Fruit fly (Drosophila melanogaster) whole organism, embryonic: ENCODE measurements around the gene Rbp.
A peak's percentile ranks its signal among the peaks of the same experiment; 100 is the strongest.

Experiments
- CG10462 ChIP-seq: fragments of 200-800 bp; sonication (Bioruptor generic); optimal IDR thresholded peaks from 2 replicates; lab custom pipeline; 2016; ENCODE audit warnings: missing biosample characterization, missing genetic modification characterization
- CG12104 ChIP-seq: fragments of 200-800 bp; sonication (Bioruptor generic); optimal IDR thresholded peaks from 3 replicates; lab custom pipeline; 2016; ENCODE audit warnings: missing biosample characterization, missing genetic modification characterization
- CG1233 ChIP-seq: fragments of 200-800 bp; sonication (Bioruptor generic); optimal IDR thresholded peaks from 4 replicates; lab custom pipeline; 2018; ENCODE audit warnings: missing biosample characterization, mild to moderate bottlenecking, missing genetic modification characterization
- CG12744 ChIP-seq: fragments of 200-800 bp; sonication (Bioruptor generic); optimal IDR thresholded peaks from 2 replicates; lab custom pipeline; 2016; ENCODE audit warnings: missing biosample characterization, missing genetic modification characterization
- CG14710 ChIP-seq: fragments of 200-800 bp; sonication (Bioruptor generic); optimal IDR thresholded peaks from 3 replicates; lab custom pipeline; 2019; ENCODE audit warnings: missing biosample characterization, mild to moderate bottlenecking, missing genetic modification characterization, moderate library complexity
- CG14860 ChIP-seq: fragments of 200-800 bp; sonication (Bioruptor generic); IDR thresholded peaks from 3 replicates; pipeline ENCODE4 v1.3.6; 2022; ENCODE audit warnings: missing biosample characterization, missing genetic modification characterization; ENCODE audit not compliant: partially characterized antibody
- CG15011 ChIP-seq: fragments of 200-800 bp; sonication (Bioruptor generic); optimal IDR thresholded peaks from 3 replicates; lab custom pipeline; 2018; ENCODE audit warnings: missing biosample characterization, mild to moderate bottlenecking, missing genetic modification characterization
- CG1832 ChIP-seq: fragments of 200-800 bp; sonication (Bioruptor generic); optimal IDR thresholded peaks from 2 replicates; lab custom pipeline; 2017; ENCODE audit warnings: missing biosample characterization, mild to moderate bottlenecking, missing genetic modification characterization, inconsistent platforms
- CG2199 ChIP-seq: fragments of 200-800 bp; sonication (Bioruptor generic); IDR thresholded peaks from 3 replicates; pipeline ENCODE4 v1.3.6; 2022; ENCODE audit warnings: missing biosample characterization, missing genetic modification characterization
- CG2678 ChIP-seq: fragments of 200-800 bp; sonication (Bioruptor generic); optimal IDR thresholded peaks from 3 replicates; lab custom pipeline; 2019; ENCODE audit warnings: missing biosample characterization, mild to moderate bottlenecking, missing genetic modification characterization, moderate library complexity
- CG2889 ChIP-seq: fragments of 200-800 bp; sonication (Bioruptor generic); IDR thresholded peaks from 3 replicates; pipeline ENCODE4 v1.3.6; 2022; ENCODE audit warnings: missing biosample characterization, missing genetic modification characterization
- CG30403 ChIP-seq: fragments of 200-800 bp; sonication (Bioruptor generic); optimal IDR thresholded peaks from 3 replicates; lab custom pipeline; 2016; ENCODE audit warnings: missing biosample characterization, missing genetic modification characterization
- CG30431 ChIP-seq: fragments of 200-800 bp; sonication (Bioruptor generic); optimal IDR thresholded peaks from 2 replicates; lab custom pipeline; 2017; ENCODE audit warnings: missing biosample characterization, missing genetic modification characterization
- CG32767 ChIP-seq: fragments of 200-800 bp; sonication (Bioruptor generic); IDR thresholded peaks from 2 replicates; pipeline ENCODE4 v1.3.6; 2022; ENCODE audit warnings: missing biosample characterization, missing genetic modification characterization
- CG34376 ChIP-seq: fragments of 200-800 bp; sonication (Bioruptor generic); optimal IDR thresholded peaks from 2 replicates; lab custom pipeline; 2018; ENCODE audit warnings: missing biosample characterization, mild to moderate bottlenecking, missing genetic modification characterization
- CG4282 ChIP-seq: fragments of 200-800 bp; sonication (Bioruptor generic); optimal IDR thresholded peaks from 2 replicates; lab custom pipeline; 2016; ENCODE audit warnings: missing biosample characterization, missing genetic modification characterization
- CG6654 ChIP-seq: fragments of 200-800 bp; sonication (Bioruptor generic); optimal IDR thresholded peaks from 2 replicates; lab custom pipeline; 2017; ENCODE audit warnings: missing biosample characterization, mild to moderate bottlenecking, missing genetic modification characterization
- CG7556 ChIP-seq: fragments of 200-800 bp; sonication (Bioruptor generic); optimal IDR thresholded peaks from 2 replicates; lab custom pipeline; 2017; ENCODE audit warnings: missing biosample characterization, mild to moderate bottlenecking, missing genetic modification characterization
- CG9609 ChIP-seq: fragments of 200-800 bp; sonication (Bioruptor generic); optimal IDR thresholded peaks from 3 replicates; lab custom pipeline; 2016; ENCODE audit warnings: missing biosample characterization, missing genetic modification characterization
- Dbx ChIP-seq: fragments of 200-800 bp; sonication (Bioruptor generic); IDR thresholded peaks from 3 replicates; pipeline ENCODE4 v1.3.6; 2022; ENCODE audit warnings: missing biosample characterization, missing genetic modification characterization
- Ets65A ChIP-seq: fragments of 200-800 bp; sonication (Bioruptor generic); peaks from one replicate; lab custom pipeline; 2016; ENCODE audit warnings: missing biosample characterization, missing genetic modification characterization
- Fer1 ChIP-seq: fragments of 200-800 bp; sonication (Bioruptor generic); optimal IDR thresholded peaks from 2 replicates; lab custom pipeline; 2017; ENCODE audit warnings: missing biosample characterization, mild to moderate bottlenecking, missing genetic modification characterization
- Jarid2 ChIP-seq: fragments of 200-800 bp; sonication (Bioruptor generic); optimal IDR thresholded peaks from 3 replicates; lab custom pipeline; 2017; ENCODE audit warnings: mild to moderate bottlenecking, missing biosample characterization, missing genetic modification reagents, missing genetic modification characterization
- MESR4 ChIP-seq: fragments of 200-800 bp; sonication (Bioruptor generic); optimal IDR thresholded peaks from 2 replicates; lab custom pipeline; 2018; ENCODE audit warnings: missing biosample characterization, mild to moderate bottlenecking, missing genetic modification characterization, moderate library complexity
- NFAT ChIP-seq: fragments of 200-800 bp; sonication (Bioruptor generic); IDR thresholded peaks from 2 replicates; pipeline ENCODE4 v1.3.6; 2022; ENCODE audit warnings: missing biosample characterization, missing genetic modification characterization
- Nf-YB ChIP-seq: fragments of 200-800 bp; sonication (Bioruptor generic); optimal IDR thresholded peaks from 3 replicates; lab custom pipeline; 2019; ENCODE audit warnings: missing biosample characterization, mild to moderate bottlenecking, missing genetic modification characterization, moderate library complexity
- Nf-YC ChIP-seq: fragments of 200-800 bp; optimal IDR thresholded peaks from 3 replicates; lab custom pipeline; 2019; ENCODE audit warnings: missing biosample characterization, mild to moderate bottlenecking, missing genetic modification characterization, moderate library complexity
- Ravus ChIP-seq: fragments of 200-800 bp; sonication (Bioruptor generic); IDR thresholded peaks from 2 replicates; pipeline ENCODE4 v1.3.6; 2022; ENCODE audit warnings: missing biosample characterization, missing genetic modification characterization
- Rfx ChIP-seq: fragments of 200-800 bp; sonication (Bioruptor generic); IDR thresholded peaks from 2 replicates; pipeline ENCODE4 v1.3.6; 2022; ENCODE audit warnings: missing biosample characterization, missing genetic modification characterization
- cas ChIP-seq: fragments of 200-800 bp; sonication (Bioruptor generic); IDR thresholded peaks from 2 replicates; pipeline ENCODE4 v1.3.6; 2022; ENCODE audit warnings: missing biosample characterization, missing genetic modification characterization
- ci ChIP-seq: fragments of 200-800 bp; sonication (Bioruptor generic); IDR thresholded peaks from 3 replicates; pipeline ENCODE4 v1.3.6; 2022; ENCODE audit warnings: missing biosample characterization, missing genetic modification characterization
- cwo ChIP-seq: fragments of 200-800 bp; sonication (Bioruptor generic); optimal IDR thresholded peaks from 3 replicates; lab custom pipeline; 2017; ENCODE audit warnings: missing biosample characterization, missing genetic modification characterization, mild to moderate bottlenecking, moderate library complexity, missing genetic modification reagents
- dpn ChIP-seq, 2 experiments: fragments of 200-800 bp; sonication (Bioruptor generic); optimal IDR thresholded peaks; 3 replicates each; lab custom pipeline; 2016; ENCODE audit warnings: missing biosample characterization in 2 of 2, missing genetic modification characterization in 2 of 2
- emc ChIP-seq: fragments of 200-800 bp; sonication (Bioruptor generic); optimal IDR thresholded peaks from 2 replicates; lab custom pipeline; 2016; ENCODE audit warnings: missing biosample characterization, missing genetic modification characterization
- grn ChIP-seq: fragments of 200-800 bp; sonication (Bioruptor generic); optimal IDR thresholded peaks from 3 replicates; lab custom pipeline; 2017; ENCODE audit warnings: missing biosample characterization, missing genetic modification characterization
- gsb ChIP-seq: fragments of 200-800 bp; sonication (Bioruptor generic); IDR thresholded peaks from 2 replicates; pipeline ENCODE4 v1.3.6; 2022; ENCODE audit warnings: missing biosample characterization, missing genetic modification characterization
- ind ChIP-seq: fragments of 200-800 bp; sonication (Bioruptor generic); optimal IDR thresholded peaks from 3 replicates; lab custom pipeline; 2016; ENCODE audit warnings: missing biosample characterization, missing genetic modification characterization
- knrl ChIP-seq: fragments of 200-800 bp; sonication (Bioruptor generic); IDR thresholded peaks from 3 replicates; pipeline ENCODE4 v1.3.6; 2022; ENCODE audit warnings: missing biosample characterization, missing genetic modification characterization; ENCODE audit not compliant: partially characterized antibody
- lmd ChIP-seq: fragments of 200-800 bp; sonication (Bioruptor generic); IDR thresholded peaks from 2 replicates; pipeline ENCODE4 v1.3.6; 2022; ENCODE audit warnings: missing biosample characterization, missing genetic modification characterization
- odd ChIP-seq: fragments of 200-800 bp; sonication (Bioruptor generic); optimal IDR thresholded peaks from 2 replicates; lab custom pipeline; 2017; ENCODE audit warnings: missing biosample characterization, mild to moderate bottlenecking, missing genetic modification characterization
- pan ChIP-seq, 4 experiments: fragments of >200 bp in 3 of 4; fragments of 200-800 bp in 1 of 4; sonication (Bioruptor generic) in 1 of 4; optimal IDR thresholded peaks in 3 of 4; IDR thresholded peaks in 1 of 4; 2 replicates each; pipeline versions ENCODE4 v1.3.6 to Lab custom; 2017 to 2022; ENCODE audit warnings: missing biosample characterization in 2 of 4, missing genetic modification characterization in 2 of 4, mixed read lengths in 1 of 4
- row ChIP-seq: fragments of 200-800 bp; sonication (Bioruptor generic); IDR thresholded peaks from 3 replicates; pipeline ENCODE4 v1.3.6; 2022; ENCODE audit warnings: missing biosample characterization, missing genetic modification characterization
- so ChIP-seq: fragments of 200-800 bp; sonication (Bioruptor generic); IDR thresholded peaks from 3 replicates; pipeline ENCODE4 v1.3.6; 2022; ENCODE audit warnings: missing biosample characterization, missing genetic modification characterization
- stwl ChIP-seq: fragments of 200-800 bp; sonication (Bioruptor generic); optimal IDR thresholded peaks from 3 replicates; lab custom pipeline; 2018; ENCODE audit warnings: missing biosample characterization, mild to moderate bottlenecking, missing genetic modification characterization, moderate library complexity
- tio ChIP-seq: fragments of 200-800 bp; sonication (Bioruptor generic); optimal IDR thresholded peaks from 2 replicates; lab custom pipeline; 2017; ENCODE audit warnings: missing biosample characterization, missing genetic modification characterization, inconsistent platforms
- twi ChIP-seq: fragments of 200-800 bp; optimal IDR thresholded peaks from 2 replicates; lab custom pipeline; 2019; ENCODE audit warnings: missing biosample characterization, mild to moderate bottlenecking, missing genetic modification characterization, moderate library complexity
- unc-4 ChIP-seq: fragments of 200-800 bp; sonication (Bioruptor generic); IDR thresholded peaks from 2 replicates; pipeline ENCODE4 v1.3.6; 2022; ENCODE audit warnings: missing biosample characterization, missing genetic modification characterization; ENCODE audit not compliant: partially characterized antibody
- vvl ChIP-seq: fragments of 200-800 bp; sonication (Bioruptor generic); IDR thresholded peaks from 2 replicates; pipeline ENCODE4 v1.3.6; 2022; ENCODE audit warnings: missing biosample characterization, missing genetic modification characterization
- zen ChIP-seq: fragments of 200-800 bp; sonication (Bioruptor generic); optimal IDR thresholded peaks from 3 replicates; lab custom pipeline; 2018; ENCODE audit warnings: missing biosample characterization, mild to moderate bottlenecking, missing genetic modification characterization, moderate library complexity

Rbp gene

DNA sequence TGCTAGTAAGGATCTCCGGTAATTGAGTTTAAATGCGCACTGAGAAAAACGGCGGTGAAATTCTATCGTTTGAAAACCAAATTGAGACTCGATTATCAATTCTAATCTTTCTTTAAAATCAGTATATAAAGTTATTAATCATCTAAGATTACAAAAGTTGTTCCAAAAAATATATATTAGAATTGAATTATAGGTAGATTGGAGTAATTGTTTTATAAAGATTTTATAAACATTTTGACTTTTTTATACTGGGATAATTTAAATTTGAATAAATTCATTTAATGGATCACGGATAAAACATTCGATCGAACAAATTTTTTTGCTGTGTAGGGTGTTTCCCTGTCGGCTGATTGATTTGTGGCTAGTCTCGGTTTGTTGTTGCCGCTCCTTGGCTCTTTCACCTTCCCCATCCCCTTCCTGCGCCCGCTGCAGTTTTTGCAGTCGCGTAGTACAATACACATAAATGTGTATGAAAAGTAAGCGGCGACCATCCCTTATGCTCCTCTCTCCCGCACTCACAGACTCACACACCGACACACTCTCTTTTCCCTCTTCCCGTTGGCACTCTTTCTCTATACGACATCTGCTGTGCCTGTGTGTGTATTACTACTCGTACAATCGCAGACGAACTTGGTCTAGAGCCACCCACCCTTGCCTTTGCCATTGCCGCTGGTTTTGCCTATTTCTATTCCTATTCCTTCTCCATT lies 44.5 kb downstream of the Rbp start (continued):
- peak; percentile 4 for TF ChIP-seq stwl (tag; lab: Kevin White, UChicago)
- peak; percentile 27; the same call in 1 of the 2 replicates for TF ChIP-seq lmd (GFP tag; lab: Robert Waterston, UW)
- TF ChIP-seq emc (GFP tag; lab: Kevin White, UChicago) = no peak
- no peak for TF ChIP-seq pan (optimal IDR thresholded peaks at IDR 0.05; lab: Kevin White, UChicago)
- peak in 1 of 2 experiments; percentile 34 for TF ChIP-seq pan (GFP tag; optimal IDR thresholded peaks at IDR 0.05 in 1 of 2, IDR thresholded peaks at IDR 0.05 in 1 of 2)
- TF ChIP-seq so (GFP tag; lab: Robert Waterston, UW) = no peak; the same call in 2 of the 3 replicates
- TF ChIP-seq CG9609 (GFP tag; lab: Kevin White, UChicago) = no peak
- TF ChIP-seq CG14710 = peak; percentile 90
- peak; percentile 48 for TF ChIP-seq twi (tag; lab: Kevin White, UChicago)
- TF ChIP-seq NFAT (GFP tag; lab: Robert Waterston, UW) = no peak
- TF ChIP-seq CG7556 (GFP tag; lab: Kevin White, UChicago) = peak; percentile 95
- TF ChIP-seq cas (GFP tag; lab: Robert Waterston, UW) = no peak
- TF ChIP-seq CG14860 (GFP tag; lab: Robert Waterston, UW) = no peak
- peak; percentile 72 for TF ChIP-seq Nf-YB
- peak; percentile 25; the same call in 1 of the 3 replicates for TF ChIP-seq ci (GFP tag; lab: Robert Waterston, UW)
- TF ChIP-seq zen = peak; percentile 87
- TF ChIP-seq CG6654 (GFP tag; lab: Kevin White, UChicago) = no peak
- TF ChIP-seq CG2889 (GFP tag; lab: Robert Waterston, UW) = no peak
- TF ChIP-seq Nf-YC (tag; lab: Kevin White, UChicago) = peak; percentile 42
- no peak for TF ChIP-seq grn
- peak; percentile 52 for TF ChIP-seq cwo (GFP tag; lab: Kevin White, UChicago)
- no peak for TF ChIP-seq vvl
- no peak for TF ChIP-seq Dbx
- peak; percentile 78 for TF ChIP-seq CG10462 (GFP tag; lab: Kevin White, UChicago)
- TF ChIP-seq CG30403 (GFP tag; lab: Kevin White, UChicago) = peak; percentile 87
- TF ChIP-seq CG12104 (GFP tag; lab: Kevin White, UChicago) = peak; percentile 48
- no peak for TF ChIP-seq Rfx (GFP tag; lab: Robert Waterston, UW)
- peak; percentile 63 for TF ChIP-seq CG30431 (GFP tag; lab: Kevin White, UChicago)
- no peak for TF ChIP-seq Ravus (GFP tag; lab: Robert Waterston, UW)
- no peak for TF ChIP-seq CG1832 (GFP tag; lab: Kevin White, UChicago)
- no peak for TF ChIP-seq CG34376 (GFP tag; lab: Kevin White, UChicago)
- peak; percentile 9 for TF ChIP-seq Jarid2 (GFP tag; lab: Kevin White, UChicago)
- no peak for TF ChIP-seq gsb
- TF ChIP-seq Ets65A (GFP tag; lab: Kevin White, UChicago) = peak; percentile 90
- peak; percentile 69 for TF ChIP-seq row (GFP tag; lab: Robert Waterston, UW)
- peak; percentile 66 for TF ChIP-seq CG1233 (GFP tag; lab: Kevin White, UChicago)
- peak; percentile 55 for TF ChIP-seq Fer1 (GFP tag; lab: Kevin White, UChicago)
- TF ChIP-seq tio (GFP tag; lab: Kevin White, UChicago) = peak; percentile 81
- peak; percentile 14 for TF ChIP-seq CG12744 (GFP tag; lab: Kevin White, UChicago)
- peak; percentile 78 for TF ChIP-seq odd (GFP tag; lab: Kevin White, UChicago)
- no peak for TF ChIP-seq MESR4
- TF ChIP-seq CG32767 (GFP tag; lab: Robert Waterston, UW) = 0 out of 2 replicates have a peak, but pooled peaks have one; percentile 22
- TF ChIP-seq ind (GFP tag; lab: Kevin White, UChicago) = peak; percentile 45
- TF ChIP-seq knrl (GFP tag; lab: Robert Waterston, UW) = no peak
- peak; percentile 58 for TF ChIP-seq CG15011 (GFP tag; lab: Kevin White, UChicago)
- peak; percentile 23; the same call in 1 of the 3 replicates for TF ChIP-seq CG2199 (GFP tag; lab: Robert Waterston, UW)
- no peak for TF ChIP-seq CG4282
- peak in 1 of 2 experiments; percentile 65 for TF ChIP-seq dpn (GFP tag; optimal IDR thresholded peaks at IDR 0.05; lab: Kevin White, UChicago)
- no peak for TF ChIP-seq unc-4 (GFP tag; lab: Robert Waterston, UW)
- peak; percentile 86 for TF ChIP-seq CG2678
